Worm (Caenorhabditis elegans): Measurements from ENCODE around the gene F07C3.3.

F07C3.3 gene

ce11 chrV:9232296-9232695 lies at the start of gene F07C3.3:
F07C3.3 (minus strand) TSS chrV:9232396.
- TF ChIP-seq pha-4 (tag; optimal IDR thresholded peaks at IDR 0.05) (no peak), eyg-1 (tag; optimal IDR thresholded peaks at IDR 0.05) (no peak), K02D7.2 (tag; optimal IDR thresholded peaks at IDR 0.05) (no peak), sdc-2 (tag; optimal IDR thresholded peaks at IDR 0.05) (no peak), elt-2 (tag; optimal IDR thresholded peaks at IDR 0.05) (no peak)

- TF ChIP-seq zip-5 (tag; optimal IDR thresholded peaks at IDR 0.05): no peak
- TF ChIP-seq lim-6 (tag; optimal IDR thresholded peaks at IDR 0.05): no peak
- TF ChIP-seq ceh-18 (tag; optimal IDR thresholded peaks at IDR 0.05): peak; percentile 48
- TF ChIP-seq mec-3 (tag; optimal IDR thresholded peaks at IDR 0.05; ENCODE audit: borderline replicate concordance): no peak
- TF ChIP-seq ets-4 (tag; optimal IDR thresholded peaks at IDR 0.05): no peak
- peak; percentile 44 for TF ChIP-seq unc-55 (GFP tag; optimal IDR thresholded peaks at IDR 0.05)
Observed at ce11 chrV:9274127-9275042, 42.2 kb upstream of the F07C3.3 start.

- no peak for TF ChIP-seq pag-3 (tag; optimal IDR thresholded peaks at IDR 0.05; ENCODE audit: borderline replicate concordance)
- TF ChIP-seq tbx-2 (tag; optimal IDR thresholded peaks at IDR 0.05): peak; percentile 59
- TF ChIP-seq ceh-34 (tag; optimal IDR thresholded peaks at IDR 0.05): peak; percentile 32
- peak; percentile 26 for TF ChIP-seq ceh-2 (tag; optimal IDR thresholded peaks at IDR 0.05)
- no peak for TF ChIP-seq tbx-7 (tag; optimal IDR thresholded peaks at IDR 0.05)
- peak; percentile 43 for TF ChIP-seq C08G9.2 (tag; optimal IDR thresholded peaks at IDR 0.05)
- no peak for TF ChIP-seq hlh-15 (tag; optimal IDR thresholded peaks at IDR 0.05)
- no peak for TF ChIP-seq pax-1 (tag; optimal IDR thresholded peaks at IDR 0.05)
- no peak for TF ChIP-seq zip-5 (tag; optimal IDR thresholded peaks at IDR 0.05)
- peak; percentile 56 for TF ChIP-seq unc-42 (tag; optimal IDR thresholded peaks at IDR 0.05)
- TF ChIP-seq nfya-1 (tag; optimal IDR thresholded peaks at IDR 0.05): peak; percentile 69
- TF ChIP-seq ceh-18 (tag; optimal IDR thresholded peaks at IDR 0.05): peak; percentile 66
- TF ChIP-seq hlh-30 (tag; optimal IDR thresholded peaks at IDR 0.05; ENCODE audit: insufficient read depth): no peak
- TF ChIP-seq elt-4 (tag; optimal IDR thresholded peaks at IDR 0.05): no peak
- peak; percentile 86 for TF ChIP-seq ceh-31 (tag; optimal IDR thresholded peaks at IDR 0.05)
- no peak for TF ChIP-seq pros-1 (tag; optimal IDR thresholded peaks at IDR 0.05)
- TF ChIP-seq pha-4 (tag; optimal IDR thresholded peaks at IDR 0.05): no peak
- peak; percentile 7 for TF ChIP-seq ceh-30 (tag; optimal IDR thresholded peaks at IDR 0.05)
- peak; percentile 56 for TF ChIP-seq rnt-1 (tag; optimal IDR thresholded peaks at IDR 0.05)
- no peak for TF ChIP-seq hlh-8 (tag; optimal IDR thresholded peaks at IDR 0.05)
- no peak for TF ChIP-seq Y22D7AL.16 (tag; optimal IDR thresholded peaks at IDR 0.05)
- TF ChIP-seq ceh-19 (GFP tag; optimal IDR thresholded peaks at IDR 0.05): peak; percentile 7
- TF ChIP-seq unc-55 (GFP tag; optimal IDR thresholded peaks at IDR 0.05): peak; percentile 26
- no peak for TF ChIP-seq ama-1 (optimal IDR thresholded peaks at IDR 0.05)
- no peak for TF ChIP-seq sdc-2 (tag; optimal IDR thresholded peaks at IDR 0.05)
Observed at ce11 chrV:9273587-9273986, 41.4 kb upstream of the F07C3.3 start.

- TF ChIP-seq hlh-15 (tag; optimal IDR thresholded peaks at IDR 0.05) (no peak), pat-9 (tag; optimal IDR thresholded peaks at IDR 0.05) (no peak), ceh-9 (tag; optimal IDR thresholded peaks at IDR 0.05) (no peak), C08G9.2 (tag; optimal IDR thresholded peaks at IDR 0.05) (no peak), sox-2 (GFP tag; IDR thresholded peaks at IDR 0.05) (no peak), nhr-11 (tag; optimal IDR thresholded peaks at IDR 0.05) (no peak), ceh-14 (tag; optimal IDR thresholded peaks at IDR 0.05) (no peak), ttx-3 (tag; optimal IDR thresholded peaks at IDR 0.05) (no peak), unc-86 (tag; optimal IDR thresholded peaks at IDR 0.05) (no peak), zip-5 (tag; optimal IDR thresholded peaks at IDR 0.05) (no peak), sdc-2 (tag; optimal IDR thresholded peaks at IDR 0.05) (no peak), ceh-22 (tag; optimal IDR thresholded peaks at IDR 0.05) (no peak), hlh-30 (tag; optimal IDR thresholded peaks at IDR 0.05; ENCODE audit: insufficient read depth) (no peak), mec-3 (tag; optimal IDR thresholded peaks at IDR 0.05; ENCODE audit: borderline replicate concordance) (no peak), dve-1 (tag; optimal IDR thresholded peaks at IDR 0.05) (no peak), pha-2 (tag; optimal IDR thresholded peaks at IDR 0.05) (no peak), ceh-48 (tag; optimal IDR thresholded peaks at IDR 0.05) (no peak), ceh-6 (GFP tag; optimal IDR thresholded peaks at IDR 0.05) (no peak), pag-3 (tag; optimal IDR thresholded peaks at IDR 0.05; ENCODE audit: borderline replicate concordance) (no peak), pros-1 (tag; optimal IDR thresholded peaks at IDR 0.05) (no peak)
Observed at ce11 chrV:9272624-9273023, 40.4 kb upstream of the F07C3.3 start.

All from whole organism, late embryonic.